Fruit fly (Drosophila melanogaster): ENCODE data around the gene UGP.
A peak's percentile ranks its signal among the peaks of the same experiment; 100 is the strongest.

- TF ChIP-seq CG34367 (tag; optimal IDR thresholded peaks at IDR 0.05) = no peak
- no peak for TF ChIP-seq CG9948 (tag; optimal IDR thresholded peaks at IDR 0.05)
- TF ChIP-seq Ets98B (GFP tag; IDR thresholded peaks at IDR 0.05) = no peak
- TF ChIP-seq Snoo (tag; optimal IDR thresholded peaks at IDR 0.05) = no peak
- no peak for TF ChIP-seq CG13204 (GFP tag; optimal IDR thresholded peaks at IDR 0.05)
- TF ChIP-seq D1 (tag; optimal IDR thresholded peaks at IDR 0.05) = no peak
- no peak for TF ChIP-seq CG15710 (tag; optimal IDR thresholded peaks at IDR 0.05)
- no peak for TF ChIP-seq CG17806 (tag; optimal IDR thresholded peaks at IDR 0.05)
- TF ChIP-seq EcR (GFP tag; optimal IDR thresholded peaks at IDR 0.05) = peak; percentile 33
- no peak for TF ChIP-seq Pif1B (GFP tag; optimal IDR thresholded peaks at IDR 0.05)
- TF ChIP-seq CG8301 (tag; optimal IDR thresholded peaks at IDR 0.05) = no peak
- no peak for TF ChIP-seq CG10348 (GFP tag; IDR thresholded peaks at IDR 0.05)
- TF ChIP-seq Pif1A (GFP tag; optimal IDR thresholded peaks at IDR 0.05) = no peak
These were observed 32.7 kb upstream of the UGP start for dm6 chr3L:9391340-9391980.
